Fruit fly (Drosophila melanogaster) whole organism, embryonic: Measurements from ENCODE around the gene 7B2.

ENCODE experiments used
- B-H2 ChIP-seq: fragments of 200-800 bp; sonication (Bioruptor generic); optimal IDR thresholded peaks from 2 replicates; lab custom pipeline; 2018; ENCODE audit warnings: missing biosample characterization, mild to moderate bottlenecking, missing genetic modification characterization
- CG10366 ChIP-seq: fragments of 200-800 bp; sonication (Bioruptor generic); IDR thresholded peaks from 2 replicates; pipeline ENCODE4 v1.3.6; 2022; ENCODE audit warnings: missing biosample characterization, missing genetic modification characterization
- CG12155 ChIP-seq: fragments of 200-800 bp; sonication (Bioruptor generic); optimal IDR thresholded peaks from 3 replicates; lab custom pipeline; 2016; ENCODE audit warnings: missing biosample characterization, missing genetic modification characterization
- CG12769 ChIP-seq: fragments of 200-800 bp; sonication (Bioruptor generic); optimal IDR thresholded peaks from 2 replicates; lab custom pipeline; 2019; ENCODE audit warnings: missing biosample characterization, mild to moderate bottlenecking, missing genetic modification characterization, moderate library complexity
- CG15269 ChIP-seq: fragments of 200-800 bp; sonication (Bioruptor generic); optimal IDR thresholded peaks from 2 replicates; lab custom pipeline; 2018; ENCODE audit warnings: missing biosample characterization, mild to moderate bottlenecking, missing genetic modification characterization, moderate library complexity
- CG1603 ChIP-seq: fragments of 200-800 bp; sonication (Bioruptor generic); optimal IDR thresholded peaks from 2 replicates; lab custom pipeline; 2019; ENCODE audit warnings: missing biosample characterization, mild to moderate bottlenecking, missing genetic modification characterization, moderate library complexity
- CG17359 ChIP-seq: fragments of 200-800 bp; sonication (Bioruptor generic); optimal IDR thresholded peaks from 3 replicates; lab custom pipeline; 2018; ENCODE audit warnings: missing biosample characterization, mild to moderate bottlenecking, missing genetic modification characterization, moderate library complexity
- CG17568 ChIP-seq: fragments of 200-800 bp; sonication (Bioruptor generic); optimal IDR thresholded peaks from 2 replicates; lab custom pipeline; 2018; ENCODE audit warnings: missing biosample characterization, mild to moderate bottlenecking, missing genetic modification characterization, moderate library complexity
- CG1792 ChIP-seq: fragments of 200-800 bp; sonication (Bioruptor generic); optimal IDR thresholded peaks from 2 replicates; lab custom pipeline; 2016; ENCODE audit warnings: missing biosample characterization, missing genetic modification characterization
- CG2678 ChIP-seq: fragments of 200-800 bp; sonication (Bioruptor generic); optimal IDR thresholded peaks from 3 replicates; lab custom pipeline; 2019; ENCODE audit warnings: missing biosample characterization, mild to moderate bottlenecking, missing genetic modification characterization, moderate library complexity
- CG30431 ChIP-seq: fragments of 200-800 bp; sonication (Bioruptor generic); optimal IDR thresholded peaks from 2 replicates; lab custom pipeline; 2017; ENCODE audit warnings: missing biosample characterization, missing genetic modification characterization
- CG32532 ChIP-seq: fragments of 200-800 bp; sonication (Bioruptor generic); IDR thresholded peaks from 2 replicates; pipeline ENCODE4 v1.3.6; 2022; ENCODE audit warnings: missing biosample characterization, missing genetic modification characterization
- CG3407 ChIP-seq: fragments of 200-800 bp; sonication (Bioruptor generic); optimal IDR thresholded peaks from 2 replicates; lab custom pipeline; 2018; ENCODE audit warnings: missing biosample characterization, mild to moderate bottlenecking, missing genetic modification characterization
- CG34422 ChIP-seq: fragments of 200-800 bp; sonication (Bioruptor generic); IDR thresholded peaks from 3 replicates; pipeline ENCODE4 v1.3.6; 2022; ENCODE audit warnings: missing biosample characterization, missing genetic modification characterization
- CG43689 ChIP-seq: fragments of 200-800 bp; sonication (Bioruptor generic); IDR thresholded peaks from 2 replicates; pipeline ENCODE4 v1.3.6; 2022; ENCODE audit warnings: missing biosample characterization, missing genetic modification characterization
- CG4820 ChIP-seq: fragments of 200-800 bp; sonication (Bioruptor generic); optimal IDR thresholded peaks from 3 replicates; lab custom pipeline; 2016; ENCODE audit warnings: missing biosample characterization, missing genetic modification characterization
- CG6813 ChIP-seq: fragments of 200-800 bp; sonication (Bioruptor generic); optimal IDR thresholded peaks from 2 replicates; lab custom pipeline; 2017; ENCODE audit warnings: missing biosample characterization, missing genetic modification characterization, mild to moderate bottlenecking, moderate library complexity, missing genetic modification reagents
- CG7271 ChIP-seq: fragments of 200-800 bp; sonication (Bioruptor generic); optimal IDR thresholded peaks from 2 replicates; lab custom pipeline; 2018; ENCODE audit warnings: missing biosample characterization, mild to moderate bottlenecking, missing genetic modification characterization, moderate library complexity
- CG7987 ChIP-seq: fragments of 200-800 bp; sonication (Bioruptor generic); optimal IDR thresholded peaks from 2 replicates; lab custom pipeline; 2018; ENCODE audit warnings: missing biosample characterization, mild to moderate bottlenecking, missing genetic modification characterization, moderate library complexity
- CG9727 ChIP-seq: fragments of 200-800 bp; sonication (Bioruptor generic); optimal IDR thresholded peaks from 3 replicates; lab custom pipeline; 2017; ENCODE audit warnings: missing biosample characterization, mild to moderate bottlenecking, missing genetic modification characterization
- Camta ChIP-seq: fragments of 200-800 bp; sonication (Bioruptor generic); optimal IDR thresholded peaks from 2 replicates; lab custom pipeline; 2016; ENCODE audit warnings: missing biosample characterization, missing genetic modification characterization
- Fer2 ChIP-seq: fragments of 200-800 bp; sonication (Bioruptor generic); optimal IDR thresholded peaks from 2 replicates; lab custom pipeline; 2018; ENCODE audit warnings: missing biosample characterization, mild to moderate bottlenecking, missing genetic modification characterization, moderate library complexity
- HLH3B ChIP-seq: fragments of 200-800 bp; sonication (Bioruptor generic); IDR thresholded peaks from 2 replicates; pipeline ENCODE4 v1.3.6; 2022; ENCODE audit warnings: missing biosample characterization, missing genetic modification characterization
- HLHmδ ChIP-seq: fragments of 200-800 bp; sonication (Bioruptor generic); optimal IDR thresholded peaks from 2 replicates; lab custom pipeline; 2018; ENCODE audit warnings: missing biosample characterization, mild to moderate bottlenecking, missing genetic modification characterization, moderate library complexity
- Hey ChIP-seq: fragments of 200-800 bp; sonication (Bioruptor generic); optimal IDR thresholded peaks from 3 replicates; lab custom pipeline; 2018; ENCODE audit warnings: missing biosample characterization, mild to moderate bottlenecking, missing genetic modification characterization
- Hr78 ChIP-seq, 2 experiments: fragments of 200-800 bp in 1 of 2; fragments of >200 bp in 1 of 2; sonication (Bioruptor generic) in 1 of 2; optimal IDR thresholded peaks; 2 replicates each; lab custom pipeline; 2017 to 2019; ENCODE audit warnings: missing biosample characterization in 2 of 2, missing genetic modification characterization in 2 of 2, mild to moderate bottlenecking in 1 of 2, moderate library complexity in 1 of 2
- Jarid2 ChIP-seq: fragments of 200-800 bp; sonication (Bioruptor generic); optimal IDR thresholded peaks from 3 replicates; lab custom pipeline; 2017; ENCODE audit warnings: mild to moderate bottlenecking, missing biosample characterization, missing genetic modification reagents, missing genetic modification characterization
- Kr ChIP-seq: fragments of 200-800 bp; sonication (Bioruptor generic); optimal IDR thresholded peaks from 2 replicates; lab custom pipeline; 2017; ENCODE audit warnings: missing biosample characterization, mild to moderate bottlenecking, missing genetic modification characterization
- Lhr ChIP-seq: fragments of 200-800 bp; sonication (Bioruptor generic); optimal IDR thresholded peaks from 3 replicates; lab custom pipeline; 2017; ENCODE audit warnings: mild to moderate bottlenecking, missing biosample characterization, missing genetic modification reagents, missing genetic modification characterization
- Lim3 ChIP-seq: fragments of 200-800 bp; sonication (Bioruptor generic); IDR thresholded peaks from 2 replicates; pipeline ENCODE4 v1.3.6; 2022; ENCODE audit warnings: missing biosample characterization, missing genetic modification characterization
- Mad ChIP-seq: fragments of 200-800 bp; sonication (Bioruptor generic); optimal IDR thresholded peaks from 2 replicates; lab custom pipeline; 2016; ENCODE audit warnings: missing biosample characterization, missing genetic modification characterization
- PHDP ChIP-seq: fragments of 200-800 bp; sonication (Bioruptor generic); optimal IDR thresholded peaks from 3 replicates; lab custom pipeline; 2018; ENCODE audit warnings: missing biosample characterization, mild to moderate bottlenecking, missing genetic modification characterization, moderate library complexity
- Pdp1 ChIP-seq, 2 experiments: fragments of 200-800 bp; sonication (Bioruptor generic); optimal IDR thresholded peaks; 3 replicates each; lab custom pipeline; 2016; ENCODE audit warnings: missing biosample characterization in 2 of 2, missing genetic modification characterization in 2 of 2, mild to moderate bottlenecking in 1 of 2, moderate library complexity in 1 of 2
- Rfx ChIP-seq: fragments of 200-800 bp; sonication (Bioruptor generic); IDR thresholded peaks from 2 replicates; pipeline ENCODE4 v1.3.6; 2022; ENCODE audit warnings: missing biosample characterization, missing genetic modification characterization
- Rx ChIP-seq: fragments of 200-800 bp; sonication (Bioruptor generic); IDR thresholded peaks from 2 replicates; pipeline ENCODE4 v1.3.6; 2022; ENCODE audit warnings: missing biosample characterization, missing genetic modification characterization
- Sry-β ChIP-seq: fragments of 200-800 bp; sonication (Bioruptor generic); optimal IDR thresholded peaks from 2 replicates; lab custom pipeline; 2018; ENCODE audit warnings: missing biosample characterization, mild to moderate bottlenecking, missing genetic modification characterization, moderate library complexity
- Sry-δ ChIP-seq: fragments of 200-800 bp; sonication (Bioruptor generic); optimal IDR thresholded peaks from 2 replicates; lab custom pipeline; 2016; ENCODE audit warnings: missing biosample characterization, missing genetic modification characterization
- Ssrp ChIP-seq: fragments of 200-800 bp; sonication (Bioruptor generic); optimal IDR thresholded peaks from 2 replicates; lab custom pipeline; 2018; ENCODE audit warnings: missing biosample characterization, mild to moderate bottlenecking, missing genetic modification characterization, moderate library complexity
- Usf ChIP-seq: fragments of 200-800 bp; sonication (Bioruptor generic); optimal IDR thresholded peaks from 2 replicates; lab custom pipeline; 2017; ENCODE audit warnings: missing genotype, missing biosample characterization, missing genetic modification characterization
- amos ChIP-seq: fragments of 200-800 bp; sonication (Bioruptor generic); IDR thresholded peaks from 2 replicates; pipeline ENCODE4 v1.3.6; 2022; ENCODE audit warnings: missing biosample characterization, missing genetic modification characterization; ENCODE audit not compliant: partially characterized antibody
- ara ChIP-seq: fragments of 200-800 bp; sonication (Bioruptor generic); IDR thresholded peaks from 2 replicates; pipeline ENCODE4 v1.3.6; 2022; ENCODE audit warnings: missing biosample characterization, missing genetic modification characterization
- bigmax ChIP-seq: fragments of 200-800 bp; sonication (Bioruptor generic); optimal IDR thresholded peaks from 2 replicates; lab custom pipeline; 2018; ENCODE audit warnings: missing biosample characterization, mild to moderate bottlenecking, missing genetic modification characterization
- fd96Cb ChIP-seq: fragments of 200-800 bp; sonication (Bioruptor generic); optimal IDR thresholded peaks from 2 replicates; lab custom pipeline; 2018; ENCODE audit warnings: missing biosample characterization, mild to moderate bottlenecking, missing genetic modification characterization, moderate library complexity
- ftz-f1 ChIP-seq: fragments of 200-800 bp; sonication (Bioruptor generic); optimal IDR thresholded peaks from 2 replicates; lab custom pipeline; 2016; ENCODE audit warnings: missing biosample characterization, missing genetic modification characterization
- gcm ChIP-seq: fragments of 200-800 bp; sonication (Bioruptor generic); optimal IDR thresholded peaks from 2 replicates; lab custom pipeline; 2019; ENCODE audit warnings: missing biosample characterization, mild to moderate bottlenecking, missing genetic modification characterization, moderate library complexity
- lilli ChIP-seq: fragments of 200-800 bp; sonication (Bioruptor generic); optimal IDR thresholded peaks from 3 replicates; lab custom pipeline; 2016; ENCODE audit warnings: missing biosample characterization, missing genetic modification characterization
- lmd ChIP-seq: fragments of 200-800 bp; sonication (Bioruptor generic); IDR thresholded peaks from 2 replicates; pipeline ENCODE4 v1.3.6; 2022; ENCODE audit warnings: missing biosample characterization, missing genetic modification characterization
- pita ChIP-seq: fragments of 200-800 bp; sonication (Bioruptor generic); optimal IDR thresholded peaks from 2 replicates; lab custom pipeline; 2017; ENCODE audit warnings: missing biosample characterization, mild to moderate bottlenecking, missing genetic modification characterization
- pzg ChIP-seq: fragments of 200-800 bp; sonication (Bioruptor generic); optimal IDR thresholded peaks from 3 replicates; lab custom pipeline; 2018; ENCODE audit warnings: missing biosample characterization, mild to moderate bottlenecking, missing genetic modification characterization, moderate library complexity
- ranshi ChIP-seq: fragments of 200-800 bp; sonication (Bioruptor generic); IDR thresholded peaks from 2 replicates; pipeline ENCODE4 v1.3.6; 2022; ENCODE audit warnings: missing biosample characterization, missing genetic modification characterization
- sd ChIP-seq: fragments of 200-800 bp; sonication (Bioruptor generic); optimal IDR thresholded peaks from 3 replicates; lab custom pipeline; 2018; ENCODE audit warnings: missing biosample characterization, mild to moderate bottlenecking, missing genetic modification characterization, moderate library complexity

7B2 gene

DNA sequence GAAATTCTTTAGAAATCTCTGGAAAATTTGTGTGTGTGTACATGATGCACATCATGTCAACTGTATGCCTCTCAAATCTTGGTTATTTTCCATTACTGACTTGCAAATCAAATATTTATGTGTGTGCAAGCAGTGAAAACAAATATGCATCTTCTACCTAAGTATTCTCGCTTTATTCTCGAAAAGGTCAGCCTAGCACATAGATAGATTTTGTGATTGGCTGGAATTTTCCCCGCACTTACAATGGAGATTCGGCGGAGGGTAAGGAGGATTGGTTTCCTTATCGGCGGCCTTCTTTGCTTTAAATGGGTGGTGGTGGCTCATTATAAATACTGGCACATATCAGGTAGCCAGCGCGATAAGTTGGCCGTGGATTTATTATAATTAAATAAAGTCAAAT lies 48.7 kb upstream of the 7B2 start (continued):
- TF ChIP-seq B-H2, result no peak
- no peak for TF ChIP-seq Fer2 (tag; lab: Kevin White, UChicago)
- peak; percentile 23 for TF ChIP-seq CG6813 (GFP tag; lab: Kevin White, UChicago)
- no peak for TF ChIP-seq CG15269 (tag; lab: Kevin White, UChicago)
- peak in 1 of 2 experiments; percentile 59 for TF ChIP-seq Hr78 (GFP tag; optimal IDR thresholded peaks at IDR 0.05; lab: Kevin White, UChicago)
- TF ChIP-seq CG3407 (GFP tag; lab: Kevin White, UChicago), result peak; percentile 19
- no peak for TF ChIP-seq lilli (GFP tag; lab: Kevin White, UChicago)
- TF ChIP-seq Rx (GFP tag; lab: Robert Waterston, UW), result no peak
- TF ChIP-seq sd (tag; lab: Kevin White, UChicago), result no peak
- no peak for TF ChIP-seq CG43689 (GFP tag; lab: Robert Waterston, UW)
- TF ChIP-seq amos (GFP tag; lab: Robert Waterston, UW), result no peak
- TF ChIP-seq fd96Cb, result no peak
- no peak for TF ChIP-seq gcm
- TF ChIP-seq CG34422 (GFP tag; lab: Robert Waterston, UW), result no peak
- TF ChIP-seq PHDP (tag; lab: Kevin White, UChicago), result no peak
- peak; percentile 13 for TF ChIP-seq Lhr (GFP tag; lab: Kevin White, UChicago)
- peak; percentile 62 for TF ChIP-seq CG7271 (tag; lab: Kevin White, UChicago)
- TF ChIP-seq ara (GFP tag; lab: Robert Waterston, UW), result no peak
- TF ChIP-seq CG1603, result peak; percentile 53
- no peak for TF ChIP-seq ftz-f1 (GFP tag; lab: Kevin White, UChicago)
- peak; percentile 56 for TF ChIP-seq CG9727
- TF ChIP-seq Hey, result no peak
- TF ChIP-seq ranshi (GFP tag; lab: Robert Waterston, UW), result no peak
- TF ChIP-seq Sry-β (GFP tag; lab: Kevin White, UChicago), result no peak
- TF ChIP-seq CG10366 (GFP tag; lab: Robert Waterston, UW), result no peak
- no peak for TF ChIP-seq CG17359 (tag; lab: Kevin White, UChicago)
- peak; percentile 2 for TF ChIP-seq HLHmδ (GFP tag; lab: Kevin White, UChicago)
- no peak for TF ChIP-seq Pdp1 (GFP tag; optimal IDR thresholded peaks at IDR 0.05; lab: Kevin White, UChicago)
- TF ChIP-seq CG2678 (tag; lab: Kevin White, UChicago), result no peak
- TF ChIP-seq Camta (GFP tag; lab: Kevin White, UChicago), result no peak
- no peak for TF ChIP-seq Jarid2 (GFP tag; lab: Kevin White, UChicago)
- no peak for TF ChIP-seq CG30431 (GFP tag; lab: Kevin White, UChicago)
- no peak for TF ChIP-seq CG32532 (GFP tag; lab: Robert Waterston, UW)
- TF ChIP-seq Usf, result no peak
- TF ChIP-seq Kr (GFP tag; lab: Kevin White, UChicago), result no peak
- TF ChIP-seq Ssrp (tag; lab: Kevin White, UChicago), result no peak
- peak; percentile 8 for TF ChIP-seq CG4820 (GFP tag; lab: Kevin White, UChicago)
- TF ChIP-seq lmd (GFP tag; lab: Robert Waterston, UW), result no peak
- TF ChIP-seq CG12769 (tag; lab: Kevin White, UChicago), result no peak
- no peak for TF ChIP-seq CG1792
- TF ChIP-seq CG7987 (GFP tag; lab: Kevin White, UChicago), result no peak
- no peak for TF ChIP-seq pita
- no peak for TF ChIP-seq bigmax (GFP tag; lab: Kevin White, UChicago)
- no peak for TF ChIP-seq HLH3B (GFP tag; lab: Robert Waterston, UW)
- no peak for TF ChIP-seq Sry-δ
- TF ChIP-seq CG17568 (GFP tag; lab: Kevin White, UChicago), result peak; percentile 4
- no peak for TF ChIP-seq Lim3
- no peak for TF ChIP-seq Mad
- no peak for TF ChIP-seq pzg (GFP tag; lab: Kevin White, UChicago)
- TF ChIP-seq CG12155, result no peak
- TF ChIP-seq Rfx, result no peak
